Worm (Caenorhabditis elegans): ENCODE measurements around the gene gipc-2.

Gene gipc-2

DNA sequence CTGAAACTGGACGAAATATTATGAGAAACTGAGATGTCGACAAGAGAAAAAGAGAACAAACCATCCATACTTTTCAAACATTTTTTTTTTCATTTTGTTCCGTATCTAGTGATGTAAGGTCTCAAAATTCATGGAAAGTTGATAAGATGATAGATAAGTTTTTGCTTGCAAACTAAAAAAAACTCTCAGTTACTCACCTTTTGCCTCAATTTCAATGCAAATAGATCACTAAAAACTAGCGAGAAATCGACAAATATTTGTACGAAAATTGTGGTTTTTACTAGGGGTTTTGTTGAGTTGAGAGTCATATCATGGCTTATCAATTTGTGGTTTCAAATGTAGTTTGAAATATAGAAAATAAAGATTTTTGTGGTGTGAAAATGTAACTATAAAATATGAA, 33.3 kb upstream of the gipc-2 start:
- TF ChIP-seq F10B5.3 (tag; optimal IDR thresholded peaks at IDR 0.05) (no peak), pqm-1 (tag; optimal IDR thresholded peaks at IDR 0.05) (peak; percentile 2), tag-97 (GFP tag; IDR thresholded peaks at IDR 0.05) (no peak), daf-16 (GFP tag; optimal IDR thresholded peaks at IDR 0.05) (no peak), daf-16 (tag; optimal IDR thresholded peaks at IDR 0.05) (peak; percentile 50), aha-1 (tag) (peak; percentile 59), dmd-6 (GFP tag; IDR thresholded peaks at IDR 0.05) (peak; percentile 34)

DNA sequence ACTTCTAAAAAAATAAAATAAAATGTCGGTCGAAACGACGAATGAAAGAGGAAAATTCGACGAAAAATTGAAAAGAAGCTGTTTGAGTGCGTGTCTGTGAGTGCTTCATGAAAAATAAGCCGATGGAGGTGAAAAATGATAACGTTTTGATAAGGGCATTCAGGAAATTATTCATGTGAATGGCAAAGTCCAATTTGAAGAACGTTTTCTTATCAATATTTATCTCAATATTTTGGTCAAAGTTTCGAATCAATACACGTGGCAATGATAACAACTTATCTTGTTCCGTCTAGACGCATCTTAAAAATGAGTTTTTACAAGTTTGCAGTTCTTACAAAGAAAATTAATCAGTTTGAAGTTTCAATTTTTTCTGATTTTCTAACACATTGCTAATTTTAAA, 31.7 kb upstream of the gipc-2 start:
- TF ChIP-seq hlh-11 (tag; optimal IDR thresholded peaks at IDR 0.05) (peak; percentile 80), tag-97 (GFP tag; IDR thresholded peaks at IDR 0.05) (no peak), lin-1 (GFP tag; IDR thresholded peaks at IDR 0.05) (0 out of 2 replicates have a peak, but pooled peaks have one; percentile 11), lsy-2 (tag; optimal IDR thresholded peaks at IDR 0.05) (peak in 1 of 2 experiments; percentile 1), nhr-28 (tag; optimal IDR thresholded peaks at IDR 0.05) (peak; percentile 57), nhr-76 (tag; optimal IDR thresholded peaks at IDR 0.05) (no peak), dmd-6 (GFP tag; IDR thresholded peaks at IDR 0.05) (peak; percentile 90), aha-1 (tag) (peak; percentile 87), ceh-28 (tag; optimal IDR thresholded peaks at IDR 0.05) (no peak), nhr-77 (tag; optimal IDR thresholded peaks at IDR 0.05) (peak; percentile 41), nhr-48 (tag; optimal IDR thresholded peaks at IDR 0.05) (peak; percentile 43), mdl-1 (tag; optimal IDR thresholded peaks at IDR 0.05) (peak in 1 of 2 experiments; percentile 47), hlh-30 (tag; optimal IDR thresholded peaks at IDR 0.05; ENCODE audit: insufficient read depth) (peak; percentile 44), lin-38 (GFP tag; IDR thresholded peaks at IDR 0.05) (peak; percentile 19; the same call in 1 of the 2 replicates), T20F7.1 (GFP tag; optimal IDR thresholded peaks at IDR 0.05) (peak; percentile 21), pha-4 (GFP tag; IDR thresholded peaks at IDR 0.05) (0 out of 2 replicates have a peak, but pooled peaks have one; percentile 16), pha-4 (tag; optimal IDR thresholded peaks at IDR 0.05) (no peak), ctbp-1 (GFP tag; IDR thresholded peaks at IDR 0.05) (no peak), pqm-1 (tag; optimal IDR thresholded peaks at IDR 0.05) (peak; percentile 91), mxl-2 (GFP tag; conservative IDR thresholded peaks at IDR 0.05) (0 out of 2 replicates have a peak, but pooled peaks have one; percentile 22), saeg-2 (GFP tag; IDR thresholded peaks at IDR 0.05) (0 out of 2 replicates have a peak, but pooled peaks have one; percentile 19), dve-1 (tag; optimal IDR thresholded peaks at IDR 0.05; ENCODE audit: insufficient read depth) (peak; percentile 93), daf-16 (GFP tag; optimal IDR thresholded peaks at IDR 0.05) (peak in 1 of 2 experiments; percentile 38), daf-16 (tag; optimal IDR thresholded peaks at IDR 0.05) (peak; percentile 88), nhr-102 (tag; optimal IDR thresholded peaks at IDR 0.05) (peak; percentile 31), mdt-29 (GFP tag; IDR thresholded peaks at IDR 0.05) (no peak), hif-1 (tag; optimal IDR thresholded peaks at IDR 0.05) (no peak), tra-1 (GFP tag; IDR thresholded peaks at IDR 0.05) (peak; percentile 63; the same call in 1 of the 2 replicates), php-3 (GFP tag; IDR thresholded peaks at IDR 0.05) (peak; percentile 65; the same call in 1 of the 2 replicates), fos-1 (tag; optimal IDR thresholded peaks at IDR 0.05) (no peak)

DNA sequence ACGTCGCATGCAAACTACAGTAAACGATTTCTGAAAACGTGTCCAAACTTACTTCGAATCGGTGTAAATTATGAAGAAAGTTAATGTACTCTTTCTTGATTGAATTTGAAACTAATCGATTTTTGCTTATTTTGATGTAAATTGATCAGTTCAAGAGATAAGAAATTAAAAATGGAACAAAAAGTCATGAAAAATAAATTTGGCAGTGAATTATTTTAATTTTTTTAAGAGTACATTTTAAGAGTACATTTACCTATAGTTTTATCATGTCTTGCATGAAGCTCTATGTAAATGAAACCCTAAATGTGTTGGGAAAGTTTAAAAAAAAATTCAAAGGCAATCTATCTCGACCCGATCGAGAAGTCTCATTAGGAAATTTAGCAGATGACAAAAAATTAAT, 28.7 kb upstream of the gipc-2 start, which contains the start of gene T04B2.7:
T04B2.7 (minus strand) TSS at position 101 of the 400 bp plus-strand sequence.
- TF ChIP-seq hif-1 (tag; optimal IDR thresholded peaks at IDR 0.05) = no peak
- no peak for TF ChIP-seq lin-13 (GFP tag; optimal IDR thresholded peaks at IDR 0.05)
- no peak for TF ChIP-seq nhr-10 (tag; optimal IDR thresholded peaks at IDR 0.05)
- no peak for TF ChIP-seq attf-4 (tag; optimal IDR thresholded peaks at IDR 0.05)
- no peak for TF ChIP-seq F44E2.7 (GFP tag; IDR thresholded peaks at IDR 0.05)
- TF ChIP-seq mes-2 (tag; optimal IDR thresholded peaks at IDR 0.05; ENCODE audit: poor library complexity, severe bottlenecking) = no peak
- TF ChIP-seq madf-9 (GFP tag; conservative IDR thresholded peaks at IDR 0.05) = no peak
- no peak for TF ChIP-seq ztf-7 (tag; optimal IDR thresholded peaks at IDR 0.05)
- no peak for TF ChIP-seq daf-19 (GFP tag; conservative IDR thresholded peaks at IDR 0.05)
- TF ChIP-seq daf-12 (tag; optimal IDR thresholded peaks at IDR 0.05) = no peak
- no peak for TF ChIP-seq nhr-6 (tag; optimal IDR thresholded peaks at IDR 0.05)
- no peak for TF ChIP-seq pqm-1 (tag; optimal IDR thresholded peaks at IDR 0.05)
- TF ChIP-seq unc-62 (GFP tag; optimal IDR thresholded peaks at IDR 0.05 in 1 of 2) = no peak
- no peak for TF ChIP-seq unc-62 (tag; optimal IDR thresholded peaks at IDR 0.05)
- TF ChIP-seq nhr-102 (tag; optimal IDR thresholded peaks at IDR 0.05) = no peak
- no peak for TF ChIP-seq dmd-8 (GFP tag; IDR thresholded peaks at IDR 0.05)
- TF ChIP-seq lim-7 (GFP tag; IDR thresholded peaks at IDR 0.05) = no peak
- no peak for TF ChIP-seq dve-1 (tag; optimal IDR thresholded peaks at IDR 0.05; ENCODE audit: insufficient read depth)
- TF ChIP-seq nhr-28 (tag; optimal IDR thresholded peaks at IDR 0.05) = no peak

Data from whole organism, L4 larva.